Fruit fly (Drosophila melanogaster) whole organism, pupa: Measurements from ENCODE around the gene CG33688.

ENCODE experiments used
- CG10348 ChIP-seq: fragments of 200-800 bp; sonication (Bioruptor generic); IDR thresholded peaks from 2 replicates; pipeline ENCODE4 v1.3.6; 2022; ENCODE audit warnings: missing biosample characterization, missing genetic modification characterization
- CG12605 ChIP-seq: fragments of 200-800 bp; sonication (Bioruptor generic); IDR thresholded peaks from 2 replicates; pipeline ENCODE4 v1.3.6; 2022; ENCODE audit warnings: missing biosample characterization, missing genetic modification characterization
- CG13204 ChIP-seq: fragments of 200-800 bp; sonication (Bioruptor generic); optimal IDR thresholded peaks from 2 replicates; lab custom pipeline; 2018; ENCODE audit warnings: missing biosample characterization, mild to moderate bottlenecking, missing genetic modification characterization, moderate library complexity
- CG14655 ChIP-seq: fragments of 200-800 bp; sonication (Bioruptor generic); optimal IDR thresholded peaks from 3 replicates; lab custom pipeline; 2017; ENCODE audit warnings: mild to moderate bottlenecking, missing biosample characterization, missing genetic modification reagents, missing genetic modification characterization
- CG15710 ChIP-seq: fragments of 200-800 bp; sonication (Bioruptor generic); optimal IDR thresholded peaks from 2 replicates; lab custom pipeline; 2018; ENCODE audit warnings: missing biosample characterization, mild to moderate bottlenecking, missing genetic modification characterization, moderate library complexity
- CG17806 ChIP-seq: fragments of 200-800 bp; sonication (Bioruptor generic); optimal IDR thresholded peaks from 2 replicates; lab custom pipeline; 2018; ENCODE audit warnings: missing biosample characterization, mild to moderate bottlenecking, missing genetic modification characterization, moderate library complexity
- CG32121 ChIP-seq: fragments of 200-800 bp; sonication (Bioruptor generic); IDR thresholded peaks from 2 replicates; pipeline ENCODE4 v1.3.6; 2022; ENCODE audit warnings: missing biosample characterization, missing genetic modification characterization
- CG34367 ChIP-seq: fragments of 200-800 bp; sonication (Bioruptor generic); optimal IDR thresholded peaks from 2 replicates; lab custom pipeline; 2018; ENCODE audit warnings: missing biosample characterization, mild to moderate bottlenecking, missing genetic modification characterization
- CG4496 ChIP-seq: fragments of 200-800 bp; sonication (Bioruptor generic); IDR thresholded peaks from 3 replicates; pipeline ENCODE4 v1.3.6; 2022; ENCODE audit warnings: missing biosample characterization, missing genetic modification characterization
- CG8159 ChIP-seq: fragments of 200-800 bp; sonication (Bioruptor generic); optimal IDR thresholded peaks from 3 replicates; lab custom pipeline; 2018; ENCODE audit warnings: missing biosample characterization, mild to moderate bottlenecking, missing genetic modification characterization, moderate library complexity
- CG8301 ChIP-seq: fragments of 200-800 bp; sonication (Bioruptor generic); optimal IDR thresholded peaks from 2 replicates; lab custom pipeline; 2018; ENCODE audit warnings: missing biosample characterization, mild to moderate bottlenecking, missing genetic modification characterization
- CG9948 ChIP-seq: fragments of 200-800 bp; sonication (Bioruptor generic); optimal IDR thresholded peaks from 2 replicates; lab custom pipeline; 2018; ENCODE audit warnings: missing biosample characterization, mild to moderate bottlenecking, missing genetic modification characterization, moderate library complexity
- D1 ChIP-seq: fragments of 200-800 bp; sonication (Bioruptor generic); optimal IDR thresholded peaks from 2 replicates; lab custom pipeline; 2018; ENCODE audit warnings: missing biosample characterization, mild to moderate bottlenecking, missing genetic modification characterization, moderate library complexity
- EcR ChIP-seq: fragments of 200-800 bp; sonication (Bioruptor generic); optimal IDR thresholded peaks from 3 replicates; lab custom pipeline; 2019; ENCODE audit warnings: missing biosample characterization, missing genetic modification characterization, mild to moderate bottlenecking, moderate library complexity, missing genetic modification reagents
- Ets98B ChIP-seq: fragments of 200-800 bp; sonication (Bioruptor generic); IDR thresholded peaks from 2 replicates; pipeline ENCODE4 v1.3.6; 2022; ENCODE audit warnings: missing biosample characterization, missing genetic modification characterization
- Pif1A ChIP-seq: fragments of 200-800 bp; sonication (Bioruptor generic); optimal IDR thresholded peaks from 3 replicates; lab custom pipeline; 2016; ENCODE audit warnings: missing biosample characterization, missing genetic modification characterization
- Pif1B ChIP-seq: fragments of 200-800 bp; sonication (Bioruptor generic); optimal IDR thresholded peaks from 3 replicates; lab custom pipeline; 2016; ENCODE audit warnings: missing biosample characterization, missing genetic modification characterization
- Snoo ChIP-seq: fragments of 200-800 bp; sonication (Bioruptor generic); optimal IDR thresholded peaks from 3 replicates; lab custom pipeline; 2017; ENCODE audit warnings: missing biosample characterization, mild to moderate bottlenecking, missing genetic modification characterization, inconsistent platforms
- fd96Ca ChIP-seq: fragments of 200-800 bp; sonication (Bioruptor generic); IDR thresholded peaks from 3 replicates; pipeline ENCODE4 v1.3.6; 2022; ENCODE audit warnings: missing biosample characterization, missing genetic modification characterization
- gl ChIP-seq: fragments of 200-800 bp; sonication (Bioruptor generic); optimal IDR thresholded peaks from 2 replicates; lab custom pipeline; 2018; ENCODE audit warnings: missing biosample characterization, mild to moderate bottlenecking, missing genetic modification characterization
- rn ChIP-seq: fragments of 200-800 bp; sonication (Bioruptor generic); IDR thresholded peaks from 2 replicates; pipeline ENCODE4 v1.3.6; 2022; ENCODE audit warnings: missing biosample characterization, missing genetic modification characterization

The CG33688 gene

dm6 chr3L:16192561-16193355 is 6.3 kb upstream of the CG33688 start:
- TF ChIP-seq CG10348 (GFP tag; lab: Robert Waterston, UW) (no peak), CG13204 (GFP tag; lab: Kevin White, UChicago) (peak; percentile 20)
- TF ChIP-seq, all 21 proteins: peak for 1

- TF ChIP-seq CG34367 (peak; percentile 65), CG32121 (GFP tag; lab: Robert Waterston, UW) (peak; percentile 65; the same call in 1 of the 2 replicates), CG4496 (GFP tag; lab: Robert Waterston, UW) (peak; percentile 80), CG12605 (GFP tag; lab: Robert Waterston, UW) (peak; percentile 78), gl (tag; lab: Kevin White, UChicago) (peak; percentile 87), CG10348 (GFP tag; lab: Robert Waterston, UW) (no peak), Pif1A (GFP tag; lab: Kevin White, UChicago) (peak; percentile 77), rn (GFP tag; lab: Robert Waterston, UW) (no peak), Snoo (tag; lab: Kevin White, UChicago) (peak; percentile 82), D1 (tag; lab: Kevin White, UChicago) (peak; percentile 35), CG13204 (GFP tag; lab: Kevin White, UChicago) (peak; percentile 91), CG9948 (peak; percentile 46), CG17806 (tag; lab: Kevin White, UChicago) (peak; percentile 52), fd96Ca (peak; percentile 70; the same call in 2 of the 3 replicates), Ets98B (GFP tag; lab: Robert Waterston, UW) (peak; percentile 42; the same call in 1 of the 2 replicates), CG15710 (tag; lab: Kevin White, UChicago) (peak; percentile 61), CG14655 (GFP tag; lab: Kevin White, UChicago) (peak; percentile 68), Pif1B (GFP tag; lab: Kevin White, UChicago) (peak; percentile 80), CG8159 (tag; lab: Kevin White, UChicago) (peak; percentile 63), CG8301 (peak; percentile 54), EcR (peak; percentile 86)
- TF ChIP-seq, all 21 proteins: peak for 19
Measured at dm6 chr3L:16193851-16194709, 4.9 kb upstream of the CG33688 start.

- TF ChIP-seq CG10348 (GFP tag; lab: Robert Waterston, UW) (no peak), CG15710 (tag; lab: Kevin White, UChicago) (no peak), gl (tag; lab: Kevin White, UChicago) (peak; percentile 13), Snoo (tag; lab: Kevin White, UChicago) (peak; percentile 96), CG8301 (no peak), CG34367 (no peak), CG17806 (tag; lab: Kevin White, UChicago) (no peak), CG13204 (GFP tag; lab: Kevin White, UChicago) (peak; percentile 60), CG12605 (GFP tag; lab: Robert Waterston, UW) (no peak), CG8159 (tag; lab: Kevin White, UChicago) (peak; percentile 27), CG14655 (GFP tag; lab: Kevin White, UChicago) (no peak), CG32121 (GFP tag; lab: Robert Waterston, UW) (no peak), D1 (tag; lab: Kevin White, UChicago) (no peak), CG9948 (no peak), EcR (peak; percentile 99), Ets98B (GFP tag; lab: Robert Waterston, UW) (peak; percentile 15; the same call in 1 of the 2 replicates), CG4496 (GFP tag; lab: Robert Waterston, UW) (peak; percentile 69; the same call in 2 of the 3 replicates), Pif1B (GFP tag; lab: Kevin White, UChicago) (peak; percentile 47), rn (GFP tag; lab: Robert Waterston, UW) (no peak), Pif1A (GFP tag; lab: Kevin White, UChicago) (peak; percentile 68), fd96Ca (peak; percentile 30; the same call in 1 of the 3 replicates)
Measured at dm6 chr3L:16195476-16195958, 3.5 kb upstream of the CG33688 start.

dm6 chr3L:16196588-16197183 is 2.3 kb upstream of the CG33688 start:
- 0 out of 3 replicates have a peak, but pooled peaks have one; percentile 11 for TF ChIP-seq CG4496 (GFP tag; lab: Robert Waterston, UW)
- TF ChIP-seq Snoo (tag; lab: Kevin White, UChicago): peak; percentile 42
- peak; percentile 94 for TF ChIP-seq EcR
- TF ChIP-seq gl (tag; lab: Kevin White, UChicago): no peak
- no peak for TF ChIP-seq CG8159 (tag; lab: Kevin White, UChicago)
- TF ChIP-seq CG12605 (GFP tag; lab: Robert Waterston, UW): no peak
- no peak for TF ChIP-seq CG15710 (tag; lab: Kevin White, UChicago)
- peak; percentile 50 for TF ChIP-seq CG13204 (GFP tag; lab: Kevin White, UChicago)
- TF ChIP-seq CG10348 (GFP tag; lab: Robert Waterston, UW): no peak
- TF ChIP-seq fd96Ca: no peak
